Worm (Caenorhabditis elegans): ENCODE results near the gene F53F4.18.

The F53F4.18 gene

DNA sequence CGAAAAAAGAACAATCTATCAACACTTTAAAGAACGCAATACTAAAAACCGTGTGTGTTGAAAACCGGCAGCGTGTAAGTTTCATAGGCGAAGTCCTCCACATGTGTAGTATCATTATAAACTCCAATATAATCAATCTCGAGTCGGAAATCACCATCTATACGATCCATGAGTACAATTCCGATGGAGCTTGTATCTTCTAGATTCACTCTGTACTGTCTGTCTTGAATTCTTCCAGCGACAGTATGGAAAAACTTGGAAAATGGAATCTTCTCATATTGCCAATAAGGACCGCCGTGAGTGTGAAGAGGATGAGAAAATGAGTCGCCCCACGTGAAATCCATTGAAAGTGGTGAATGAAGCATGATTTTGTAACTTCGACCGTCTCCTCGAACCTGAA lies 23.0 kb upstream of the F53F4.18 start (continued):
- TF ChIP-seq F52B5.7 (tag; optimal IDR thresholded peaks at IDR 0.05) (peak; percentile 76), Y53G8AR.9 (GFP tag; conservative IDR thresholded peaks at IDR 0.05) (peak; percentile 90), F33H1.4 (GFP tag; IDR thresholded peaks at IDR 0.05) (no peak), mxl-1 (tag; optimal IDR thresholded peaks at IDR 0.05) (no peak), bed-1 (GFP tag; IDR thresholded peaks at IDR 0.05) (no peak), ets-4 (GFP tag; optimal IDR thresholded peaks at IDR 0.05) (peak; percentile 34), pbrm-1 (GFP tag; IDR thresholded peaks at IDR 0.05) (no peak), let-526 (GFP tag; IDR thresholded peaks at IDR 0.05) (0 out of 2 replicates have a peak, but pooled peaks have one; percentile 11), C06A6.2 (GFP tag; conservative IDR thresholded peaks at IDR 0.05) (peak; percentile 53), F22D6.2 (tag; optimal IDR thresholded peaks at IDR 0.05) (no peak), hlh-12 (tag; optimal IDR thresholded peaks at IDR 0.05) (peak; percentile 37), snpc-3.4 (tag; optimal IDR thresholded peaks at IDR 0.05) (no peak), nfya-2 (GFP tag; IDR thresholded peaks at IDR 0.05) (no peak), xnd-1 (tag; optimal IDR thresholded peaks at IDR 0.05) (no peak), zfh-2 (GFP tag; conservative IDR thresholded peaks at IDR 0.05) (no peak), ztf-18 (tag; optimal IDR thresholded peaks at IDR 0.05) (no peak), ceh-40 (GFP tag; IDR thresholded peaks at IDR 0.05) (no peak), rcor-1 (GFP tag; IDR thresholded peaks at IDR 0.05) (no peak), F10E7.11 (tag; optimal IDR thresholded peaks at IDR 0.05) (peak; percentile 59), F55B11.4 (tag; optimal IDR thresholded peaks at IDR 0.05; ENCODE audit: borderline replicate concordance, insufficient read depth) (no peak), tlf-1 (GFP tag; optimal IDR thresholded peaks at IDR 0.05) (peak; percentile 83), unc-130 (GFP tag; optimal IDR thresholded peaks at IDR 0.05) (no peak), hmg-1.2 (GFP tag; IDR thresholded peaks at IDR 0.05) (peak; percentile 26; the same call in 1 of the 2 replicates), Y67H2A.10 (GFP tag; conservative IDR thresholded peaks at IDR 0.05) (no peak), die-1 (tag; optimal IDR thresholded peaks at IDR 0.05) (peak; percentile 55)

DNA sequence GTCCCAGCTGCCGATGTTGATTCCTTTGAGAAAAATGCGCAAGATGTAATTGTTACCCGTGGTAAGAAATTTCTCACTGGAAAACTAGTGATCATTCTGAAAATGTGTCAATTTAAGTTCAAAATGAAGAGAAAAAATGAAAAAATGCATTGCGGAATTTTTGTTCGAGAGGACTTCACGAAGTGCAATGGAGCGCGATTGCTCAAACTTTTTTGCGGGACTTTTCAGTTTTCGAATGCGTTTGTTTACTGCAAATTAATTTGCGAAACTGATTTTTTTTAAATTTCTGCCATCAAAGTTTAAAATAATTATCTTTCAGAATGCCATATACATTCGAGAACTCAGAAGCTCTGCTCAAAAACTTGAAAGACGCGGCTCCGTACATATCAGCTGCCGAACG lies 21.4 kb upstream of the F53F4.18 start, which contains the start of the genes nuaf-1 and bir-2:
Gene nuaf-1, minus strand, starts transcription at position 98 of the 400 bp plus-strand sequence.
Gene bir-2, plus strand, starts transcription at position 318 of the 400 bp plus-strand sequence.
- TF ChIP-seq lin-54 (GFP tag; optimal IDR thresholded peaks at IDR 0.05) (peak; percentile 65), ZK185.1 (tag; optimal IDR thresholded peaks at IDR 0.05; ENCODE audit: poor library complexity, severe bottlenecking) (no peak), lsl-1 (GFP tag; optimal IDR thresholded peaks at IDR 0.05) (peak; percentile 41), mcd-1 (GFP tag; IDR thresholded peaks at IDR 0.05) (peak; percentile 94), F23B12.7 (tag; optimal IDR thresholded peaks at IDR 0.05; ENCODE audit: insufficient read depth) (peak; percentile 3), attf-5 (GFP tag; optimal IDR thresholded peaks at IDR 0.05) (peak; percentile 9), dox-1 (GFP tag; IDR thresholded peaks at IDR 0.05) (0 out of 2 replicates have a peak, but pooled peaks have one; percentile 24), efl-1 (GFP tag; optimal IDR thresholded peaks at IDR 0.05) (peak; percentile 46), madf-6 (GFP tag; IDR thresholded peaks at IDR 0.05) (peak; percentile 63), lsy-27 (tag; optimal IDR thresholded peaks at IDR 0.05; ENCODE audit: borderline replicate concordance, insufficient read depth) (no peak), rpc-1 (optimal IDR thresholded peaks at IDR 0.05) (no peak), rpc-1 (tag; optimal IDR thresholded peaks at IDR 0.05) (no peak), hmg-1.2 (GFP tag; IDR thresholded peaks at IDR 0.05) (0 out of 2 replicates have a peak, but pooled peaks have one; percentile 8), nhr-80 (tag; optimal IDR thresholded peaks at IDR 0.05) (peak; percentile 8), hlh-12 (tag; optimal IDR thresholded peaks at IDR 0.05) (no peak), B0336.3 (GFP tag; IDR thresholded peaks at IDR 0.05) (no peak), snpc-4 (GFP tag; optimal IDR thresholded peaks at IDR 0.05) (no peak), snpc-4 (tag; optimal IDR thresholded peaks at IDR 0.05) (peak in 2 of 4 experiments; percentile 17 to 40), D2030.7 (GFP tag; IDR thresholded peaks at IDR 0.05) (peak; percentile 45), snpc-3.4 (tag; optimal IDR thresholded peaks at IDR 0.05) (peak; percentile 67), rcor-1 (GFP tag; IDR thresholded peaks at IDR 0.05) (peak; percentile 29; the same call in 1 of the 2 replicates)
